5 worm cellular contexts compared by ENCODE assay signal in genomic region chrIV:7045362-7045936, ce11.
TF ChIP-seq lines count a peak whose summit lies in the region.

No protein-coding gene starts in this region.

TF ChIP-seq in whole organism, L1 larva, 84 proteins besides CTCF, POLR2A, EP300 and RAD21:
- TF ChIP-seq hpl-2 (GFP tag; optimal IDR thresholded peaks at IDR 0.05; lab: Kevin White, UChicago) (no peak), nhr-71 (tag; optimal IDR thresholded peaks at IDR 0.05; lab: Kevin White, UChicago) (peak; percentile 9), nhr-47 (tag; optimal IDR thresholded peaks at IDR 0.05; lab: Kevin White, UChicago) (peak; percentile 24), fkh-8 (tag; optimal IDR thresholded peaks at IDR 0.05; lab: Kevin White, UChicago) (peak; percentile 73), dsc-1 (tag; optimal IDR thresholded peaks at IDR 0.05; lab: Kevin White, UChicago) (peak; percentile 83), nhr-19 (GFP tag; conservative IDR thresholded peaks at IDR 0.05; lab: Robert Waterston, UW) (no peak), ceh-8 (GFP tag; optimal IDR thresholded peaks at IDR 0.05; lab: Kevin White, UChicago) (peak; percentile 51)

TF ChIP-seq in whole organism, L2 larva, 48 proteins besides CTCF, POLR2A, EP300 and RAD21:
- TF ChIP-seq Y55F3AM.14 (GFP tag; optimal IDR thresholded peaks at IDR 0.05; lab: Kevin White, UChicago) = no peak
- peak; percentile 22 for TF ChIP-seq sma-9 (GFP tag; optimal IDR thresholded peaks at IDR 0.05; lab: Kevin White, UChicago)
- no peak for TF ChIP-seq sma-9 (tag; optimal IDR thresholded peaks at IDR 0.05; lab: Kevin White, UChicago)
- TF ChIP-seq skn-1 (tag; optimal IDR thresholded peaks at IDR 0.05; lab: Kevin White, UChicago) = peak; percentile 70
- peak; percentile 60 for TF ChIP-seq fos-1 (tag; optimal IDR thresholded peaks at IDR 0.05; lab: Kevin White, UChicago)
- peak in 1 of 2 experiments; percentile 46 for TF ChIP-seq lsy-2 (tag; optimal IDR thresholded peaks at IDR 0.05; lab: Kevin White, UChicago)
- no peak for TF ChIP-seq blmp-1 (tag; optimal IDR thresholded peaks at IDR 0.05; lab: Kevin White, UChicago; ENCODE audit: insufficient read depth)
- no peak for TF ChIP-seq alr-1 (tag; optimal IDR thresholded peaks at IDR 0.05; lab: Kevin White, UChicago)
- no peak for TF ChIP-seq ztf-1 (GFP tag; conservative IDR thresholded peaks at IDR 0.05; lab: Robert Waterston, UW)
- no peak for TF ChIP-seq aly-2 (tag; optimal IDR thresholded peaks at IDR 0.05; lab: Kevin White, UChicago)

TF ChIP-seq in whole organism, L3 larva, 47 proteins besides CTCF, POLR2A, EP300 and RAD21:
- TF ChIP-seq nhr-12 (tag; optimal IDR thresholded peaks at IDR 0.05; lab: Kevin White, UChicago) (no peak), ztf-11 (tag; optimal IDR thresholded peaks at IDR 0.05; lab: Kevin White, UChicago) (no peak), elt-3 (tag; optimal IDR thresholded peaks at IDR 0.05; lab: Kevin White, UChicago) (no peak), egl-5 (tag; optimal IDR thresholded peaks at IDR 0.05; lab: Kevin White, UChicago) (no peak), ceh-28 (tag; optimal IDR thresholded peaks at IDR 0.05; lab: Kevin White, UChicago) (no peak), skn-1 (tag; optimal IDR thresholded peaks at IDR 0.05; lab: Kevin White, UChicago) (peak; percentile 34), elt-2 (tag; optimal IDR thresholded peaks at IDR 0.05; lab: Kevin White, UChicago) (peak; percentile 59), mdl-1 (tag; optimal IDR thresholded peaks at IDR 0.05; lab: Kevin White, UChicago) (no peak), R02D3.7 (tag; optimal IDR thresholded peaks at IDR 0.05; lab: Kevin White, UChicago) (no peak), ceh-16 (tag; optimal IDR thresholded peaks at IDR 0.05; lab: Kevin White, UChicago) (no peak), zag-1 (tag; optimal IDR thresholded peaks at IDR 0.05; lab: Kevin White, UChicago) (no peak), nhr-28 (tag; optimal IDR thresholded peaks at IDR 0.05; lab: Kevin White, UChicago) (no peak), pqm-1 (tag; optimal IDR thresholded peaks at IDR 0.05; lab: Kevin White, UChicago) (peak; percentile 24)

TF ChIP-seq in whole organism, L4 larva, 104 proteins besides CTCF, POLR2A, EP300 and RAD21:
- TF ChIP-seq dve-1 (tag; optimal IDR thresholded peaks at IDR 0.05; lab: Kevin White, UChicago; ENCODE audit: insufficient read depth) = peak; percentile 20
- peak; percentile 33; the same call in 1 of the 2 replicates for TF ChIP-seq dmd-6 (GFP tag; IDR thresholded peaks at IDR 0.05; lab: Robert Waterston, UW)
- no peak for TF ChIP-seq hmg-1.1 (GFP tag; IDR thresholded peaks at IDR 0.05; lab: Robert Waterston, UW)
- TF ChIP-seq nhr-28 (tag; optimal IDR thresholded peaks at IDR 0.05; lab: Kevin White, UChicago) = peak; percentile 35
- no peak for TF ChIP-seq tag-97 (GFP tag; IDR thresholded peaks at IDR 0.05; lab: Robert Waterston, UW)
- TF ChIP-seq madf-9 (GFP tag; conservative IDR thresholded peaks at IDR 0.05; lab: Robert Waterston, UW) = no peak
- peak; percentile 66 for TF ChIP-seq pqm-1 (tag; optimal IDR thresholded peaks at IDR 0.05; lab: Kevin White, UChicago)
- no peak for TF ChIP-seq ceh-20 (GFP tag; IDR thresholded peaks at IDR 0.05; lab: Robert Waterston, UW)
- no peak for TF ChIP-seq nhr-6 (tag; optimal IDR thresholded peaks at IDR 0.05; lab: Kevin White, UChicago)
- no peak for TF ChIP-seq lin-29 (GFP tag; IDR thresholded peaks at IDR 0.05; lab: Robert Waterston, UW)
- TF ChIP-seq vab-7 (GFP tag; IDR thresholded peaks at IDR 0.05; lab: Robert Waterston, UW) = no peak
- TF ChIP-seq nhr-77 (tag; optimal IDR thresholded peaks at IDR 0.05; lab: Kevin White, UChicago) = no peak
- no peak for TF ChIP-seq dmd-8 (GFP tag; IDR thresholded peaks at IDR 0.05; lab: Robert Waterston, UW)
- peak; percentile 19 for TF ChIP-seq aha-1 (tag; lab: Kevin White, UChicago)
- no peak for TF ChIP-seq mes-2 (tag; optimal IDR thresholded peaks at IDR 0.05; lab: Kevin White, UChicago; ENCODE audit: poor library complexity, severe bottlenecking)
- TF ChIP-seq lin-15B (tag; optimal IDR thresholded peaks at IDR 0.05; lab: Kevin White, UChicago) = no peak
- no peak for TF ChIP-seq ctbp-1 (GFP tag; IDR thresholded peaks at IDR 0.05; lab: Robert Waterston, UW)
- no peak for TF ChIP-seq pha-4 (GFP tag; IDR thresholded peaks at IDR 0.05; lab: Robert Waterston, UW)
- TF ChIP-seq pha-4 (tag; optimal IDR thresholded peaks at IDR 0.05; lab: Kevin White, UChicago) = no peak
- no peak for TF ChIP-seq Y48G9A.11 (GFP tag; IDR thresholded peaks at IDR 0.05; lab: Robert Waterston, UW)
- TF ChIP-seq mep-1 (tag; optimal IDR thresholded peaks at IDR 0.05; lab: Kevin White, UChicago) = no peak
- TF ChIP-seq daf-16 (GFP tag; optimal IDR thresholded peaks at IDR 0.05; lab: Kevin White, UChicago) = no peak
- peak; percentile 20 for TF ChIP-seq daf-16 (tag; optimal IDR thresholded peaks at IDR 0.05; lab: Kevin White, UChicago)
TF ChIP-seq in whole organism, L4 larva: peak in this region for 6.

TF ChIP-seq in whole organism, late embryonic, 69 proteins besides CTCF, POLR2A, EP300 and RAD21:
- no peak for TF ChIP-seq che-1 (tag; optimal IDR thresholded peaks at IDR 0.05; lab: Kevin White, UChicago)
- peak; percentile 19 for TF ChIP-seq elt-2 (tag; optimal IDR thresholded peaks at IDR 0.05; lab: Kevin White, UChicago)
- no peak for TF ChIP-seq lim-6 (tag; optimal IDR thresholded peaks at IDR 0.05; lab: Kevin White, UChicago)
- TF ChIP-seq dve-1 (tag; optimal IDR thresholded peaks at IDR 0.05; lab: Kevin White, UChicago) = no peak
- no peak for TF ChIP-seq pqm-1 (tag; optimal IDR thresholded peaks at IDR 0.05; lab: Kevin White, UChicago)

Comparison
In these comparisons a context has a peak if more than half of its experiments do, and no peak if none do; other contexts are left out.
1. Of the 29 proteins assayed by ChIP-seq in both whole organism, L4 larva and whole organism, L1 larva: peak only in whole organism, L4 larva: aha-1, nhr-28 and pqm-1; only in whole organism, L1 larva: none; in both: none; in neither: 26.